Worm (Caenorhabditis elegans) whole organism, L3 larva: ENCODE data around the gene sdc-2.
A peak's percentile ranks its signal among the peaks of the same experiment; 100 is the strongest.

Experiments
- R02D3.7 ChIP-seq: fragments of 150-350 bp; optimal IDR thresholded peaks from 2 replicates; lab custom pipeline; 2014; ENCODE audit warnings: missing biosample characterization, missing genetic modification characterization
- aly-2 ChIP-seq: fragments of 150-350 bp; optimal IDR thresholded peaks from 2 replicates; lab custom pipeline; 2014; ENCODE audit warnings: missing biosample characterization, missing genetic modification characterization
- ama-1 ChIP-seq: fragments of 150-350 bp; optimal IDR thresholded peaks from 2 replicates; lab custom pipeline; 2018
- ceh-16 ChIP-seq: sonication (generic microtip); optimal IDR thresholded peaks from 2 replicates; lab custom pipeline; 2017; ENCODE audit warnings: missing biosample characterization, missing genetic modification characterization
- ceh-28 ChIP-seq: fragments of 150-350 bp; optimal IDR thresholded peaks from 2 replicates; lab custom pipeline; 2014; ENCODE audit warnings: missing biosample characterization, missing genetic modification reagents, missing genetic modification characterization
- egl-5 ChIP-seq: fragments of 150-350 bp; optimal IDR thresholded peaks from 2 replicates; lab custom pipeline; 2017; ENCODE audit warnings: missing biosample characterization, missing genetic modification reagents, missing genetic modification characterization, inconsistent platforms
- elt-1 ChIP-seq: fragments of 150-350 bp; optimal IDR thresholded peaks from 2 replicates; lab custom pipeline; 2014; ENCODE audit warnings: missing biosample characterization, missing genetic modification characterization
- elt-2 ChIP-seq: sonication (generic microtip); optimal IDR thresholded peaks from 2 replicates; lab custom pipeline; 2016; ENCODE audit warnings: missing genetic modification reagents, mild to moderate bottlenecking, missing genetic modification characterization, missing compliant biosample characterization
- eor-1 ChIP-seq, 2 experiments: fragments of 150-350 bp; optimal IDR thresholded peaks; 2 replicates each; lab custom pipeline; 2014 to 2018; ENCODE audit warnings: missing biosample characterization in 2 of 2, missing genetic modification characterization in 2 of 2
- fkh-10 ChIP-seq: sonication (generic microtip); optimal IDR thresholded peaks from 2 replicates; lab custom pipeline; 2017; ENCODE audit warnings: missing biosample characterization, missing genetic modification reagents, missing genetic modification characterization
- hmg-11 ChIP-seq: sonication (generic microtip); optimal IDR thresholded peaks from 2 replicates; lab custom pipeline; 2016; ENCODE audit warnings: missing genetic modification characterization, missing compliant biosample characterization
- lin-39 ChIP-seq: fragments of 150-350 bp; optimal IDR thresholded peaks from 2 replicates; lab custom pipeline; 2018; ENCODE audit warnings: missing biosample characterization, missing genetic modification reagents, missing genetic modification characterization
- mdl-1 ChIP-seq: fragments of 150-350 bp; optimal IDR thresholded peaks from 2 replicates; lab custom pipeline; 2014; ENCODE audit warnings: missing biosample characterization, missing genetic modification characterization
- mml-1 ChIP-seq: fragments of 150-350 bp; sonication (generic microtip); optimal IDR thresholded peaks from 3 replicates; lab custom pipeline; 2014; ENCODE audit warnings: missing biosample characterization, missing genetic modification characterization
- nfya-1 ChIP-seq: sonication (generic microtip); optimal IDR thresholded peaks from 2 replicates; lab custom pipeline; 2017; ENCODE audit warnings: missing genetic modification characterization, mild to moderate bottlenecking, missing compliant biosample characterization, antibody characterized with exemption, moderate library complexity; ENCODE audit not compliant: insufficient read depth
- nhr-11 ChIP-seq: fragments of 150-350 bp; optimal IDR thresholded peaks from 2 replicates; lab custom pipeline; 2014; ENCODE audit warnings: missing biosample characterization, missing genetic modification characterization
- nhr-23 ChIP-seq: fragments of 150-350 bp; optimal IDR thresholded peaks from 2 replicates; lab custom pipeline; 2014; ENCODE audit warnings: missing biosample characterization, missing genetic modification reagents, missing genetic modification characterization
- nhr-237 ChIP-seq: fragments of 150-350 bp; optimal IDR thresholded peaks from 2 replicates; lab custom pipeline; 2014; ENCODE audit warnings: missing biosample characterization, missing genetic modification characterization
- nhr-25 ChIP-seq: sonication (generic microtip); optimal IDR thresholded peaks from 2 replicates; lab custom pipeline; 2017; ENCODE audit warnings: missing biosample characterization, missing genetic modification characterization
- nhr-43 ChIP-seq: sonication (generic microtip); optimal IDR thresholded peaks from 2 replicates; lab custom pipeline; 2016; ENCODE audit warnings: mild to moderate bottlenecking, missing genetic modification characterization, missing compliant biosample characterization; ENCODE audit not compliant: poor library complexity, severe bottlenecking
- nhr-77 ChIP-seq: fragments of 150-350 bp; optimal IDR thresholded peaks from 2 replicates; lab custom pipeline; 2014; ENCODE audit warnings: missing biosample characterization, missing genetic modification characterization
- pha-4 ChIP-seq: fragments of 150-350 bp; optimal IDR thresholded peaks from 2 replicates; lab custom pipeline; 2014; ENCODE audit warnings: missing biosample characterization, missing genetic modification reagents, missing genetic modification characterization
- pqm-1 ChIP-seq: fragments of 150-350 bp; optimal IDR thresholded peaks from 2 replicates; lab custom pipeline; 2017; ENCODE audit warnings: missing biosample characterization, missing genetic modification characterization, inconsistent platforms
- skn-1 ChIP-seq: fragments of 150-350 bp; optimal IDR thresholded peaks from 2 replicates; lab custom pipeline; 2014; ENCODE audit warnings: missing biosample characterization, missing genetic modification characterization
- snpc-4 ChIP-seq: fragments of 150-350 bp; optimal IDR thresholded peaks from 2 replicates; lab custom pipeline; 2014; ENCODE audit warnings: missing biosample characterization, missing genetic modification characterization
- tbx-2 ChIP-seq: sonication (generic microtip); optimal IDR thresholded peaks from 2 replicates; lab custom pipeline; 2016; ENCODE audit warnings: mild to moderate bottlenecking, missing genetic modification characterization, missing compliant biosample characterization
- unc-39 ChIP-seq: sonication (generic microtip); optimal IDR thresholded peaks from 4 replicates; lab custom pipeline; 2017; ENCODE audit warnings: missing biosample characterization, missing genetic modification characterization
- unc-62 ChIP-seq: fragments of 150-350 bp; sonication (generic microtip); optimal IDR thresholded peaks from 4 replicates; lab custom pipeline; 2014; ENCODE audit warnings: missing biosample characterization, missing genetic modification reagents, missing genetic modification characterization
- zag-1 ChIP-seq: fragments of 150-350 bp; optimal IDR thresholded peaks from 2 replicates; lab custom pipeline; 2014; ENCODE audit warnings: missing biosample characterization, missing genetic modification characterization
- ztf-11 ChIP-seq: fragments of 150-350 bp; optimal IDR thresholded peaks from 2 replicates; lab custom pipeline; 2014; ENCODE audit warnings: missing biosample characterization, missing genetic modification characterization
- ztf-4 ChIP-seq: fragments of 150-350 bp; optimal IDR thresholded peaks from 2 replicates; lab custom pipeline; 2014; ENCODE audit warnings: missing biosample characterization, missing genetic modification characterization

sdc-2 gene

ce11 chrX:11560076-11560475 is 37.6 kb downstream of the sdc-2 start:
- TF ChIP-seq ama-1 (lab: Kevin White, UChicago) = peak; percentile 31
- TF ChIP-seq ceh-28 = no peak

ce11 chrX:11560615-11561014 is 38.1 kb downstream of the sdc-2 start, which contains the start of gene lev-8:
Gene lev-8, plus strand, starts transcription at chrX:11560915.
- TF ChIP-seq fkh-10 = no peak
- TF ChIP-seq nhr-237 = no peak
- TF ChIP-seq zag-1 (tag; lab: Kevin White, UChicago) = no peak
- no peak for TF ChIP-seq mdl-1 (tag; lab: Kevin White, UChicago)
- TF ChIP-seq pqm-1 (tag; lab: Kevin White, UChicago) = no peak
- no peak for TF ChIP-seq ztf-11 (tag; lab: Kevin White, UChicago)
- TF ChIP-seq elt-2 (tag; lab: Kevin White, UChicago) = no peak
- no peak for TF ChIP-seq eor-1 (tag; optimal IDR thresholded peaks at IDR 0.05; lab: Kevin White, UChicago)
- no peak for TF ChIP-seq nhr-77 (tag; lab: Kevin White, UChicago)
- no peak for TF ChIP-seq unc-62 (GFP tag; lab: Kevin White, UChicago)
- TF ChIP-seq aly-2 (tag; lab: Kevin White, UChicago) = no peak
- no peak for TF ChIP-seq ceh-16
- TF ChIP-seq pha-4 (tag; lab: Kevin White, UChicago) = no peak
- no peak for TF ChIP-seq nhr-23 (tag; lab: Kevin White, UChicago)
- no peak for TF ChIP-seq egl-5 (tag; lab: Kevin White, UChicago)
- TF ChIP-seq nhr-43 (tag; lab: Kevin White, UChicago) = no peak
- no peak for TF ChIP-seq nhr-25
- no peak for TF ChIP-seq unc-39 (tag; lab: Kevin White, UChicago)

- TF ChIP-seq tbx-2 (tag; lab: Kevin White, UChicago) (no peak), R02D3.7 (no peak), elt-2 (tag; lab: Kevin White, UChicago) (peak; percentile 13), nhr-23 (tag; lab: Kevin White, UChicago) (peak; percentile 59), elt-1 (tag; lab: Kevin White, UChicago) (peak; percentile 74), nhr-11 (tag; lab: Kevin White, UChicago) (no peak), nfya-1 (tag; lab: Kevin White, UChicago) (peak; percentile 58), hmg-11 (tag; lab: Kevin White, UChicago) (peak; percentile 82), mdl-1 (tag; lab: Kevin White, UChicago) (peak; percentile 14), nhr-43 (tag; lab: Kevin White, UChicago) (peak; percentile 42), lin-39 (tag; lab: Kevin White, UChicago) (peak; percentile 79), egl-5 (tag; lab: Kevin White, UChicago) (peak; percentile 76), nhr-25 (peak; percentile 66), snpc-4 (peak; percentile 52)
Observed at ce11 chrX:11563663-11564062, 41.2 kb downstream of the sdc-2 start, which contains the start of gene trpp-9. Gene trpp-9, plus strand, starts transcription at chrX:11563923.

ce11 chrX:11569744-11570359 is 47.3 kb downstream of the sdc-2 start:
- TF ChIP-seq eor-1 (tag; optimal IDR thresholded peaks at IDR 0.05; lab: Kevin White, UChicago) (no peak), fkh-10 (peak; percentile 71), ztf-4 (tag; lab: Kevin White, UChicago) (no peak)

- TF ChIP-seq mml-1 (tag; lab: Kevin White, UChicago) (no peak), nhr-77 (tag; lab: Kevin White, UChicago) (no peak), nhr-23 (tag; lab: Kevin White, UChicago) (peak; percentile 6), lin-39 (tag; lab: Kevin White, UChicago) (peak; percentile 1), pqm-1 (tag; lab: Kevin White, UChicago) (no peak), eor-1 (tag; optimal IDR thresholded peaks at IDR 0.05; lab: Kevin White, UChicago) (no peak), nfya-1 (tag; lab: Kevin White, UChicago) (peak; percentile 41), skn-1 (tag; lab: Kevin White, UChicago) (no peak), fkh-10 (no peak)
Observed at ce11 chrX:11571714-11572113, 49.2 kb downstream of the sdc-2 start.
